Worm (Caenorhabditis elegans) whole organism, L4 larva: Measurements from ENCODE around the gene F46H5.3.

Experiments used
- D1046.2 ChIP-seq: fragments of 200-800 bp; sonication (Bioruptor generic); IDR thresholded peaks from 2 replicates; pipeline ENCODE4 v1.3.6; 2022; ENCODE audit warnings: missing genetic modification characterization, missing compliant biosample characterization
- F37D6.2 ChIP-seq: sonication (generic microtip); optimal IDR thresholded peaks from 2 replicates; lab custom pipeline; 2016; ENCODE audit warnings: mild to moderate bottlenecking, missing genetic modification characterization, missing compliant biosample characterization
- T20F7.1 ChIP-seq: fragments of 200-800 bp; sonication (Bioruptor generic); optimal IDR thresholded peaks from 2 replicates; lab custom pipeline; 2018; ENCODE audit warnings: mild to moderate bottlenecking, missing genetic modification characterization, missing compliant biosample characterization
- Y75B8A.6 ChIP-seq: fragments of 200-800 bp; sonication (Bioruptor generic); IDR thresholded peaks from 2 replicates; pipeline ENCODE4 v1.3.6; 2022; ENCODE audit warnings: missing genetic modification reagents, missing genetic modification characterization, missing compliant biosample characterization
- aha-1 ChIP-seq: fragments of 150-350 bp; peaks from one replicate; lab custom pipeline; 2014; ENCODE audit warnings: missing biosample characterization, missing genetic modification characterization
- ama-1 ChIP-seq: fragments of 150-350 bp; optimal IDR thresholded peaks from 2 replicates; lab custom pipeline; 2014; ENCODE audit warnings: inconsistent platforms, mixed read lengths
- ceh-20 ChIP-seq: fragments of 200-800 bp; sonication (Bioruptor generic); IDR thresholded peaks from 2 replicates; pipeline ENCODE4 v1.3.6; 2022; ENCODE audit warnings: missing genetic modification reagents, missing genetic modification characterization, missing compliant biosample characterization
- ceh-28 ChIP-seq: fragments of 150-350 bp; optimal IDR thresholded peaks from 2 replicates; lab custom pipeline; 2014; ENCODE audit warnings: missing biosample characterization, missing genetic modification reagents, missing genetic modification characterization
- ceh-32 ChIP-seq: sonication (generic microtip); optimal IDR thresholded peaks from 2 replicates; lab custom pipeline; 2016; ENCODE audit warnings: mild to moderate bottlenecking, missing genetic modification characterization, missing compliant biosample characterization; ENCODE audit not compliant: poor library complexity
- ceh-44 ChIP-seq: fragments of 200-800 bp; sonication (Bioruptor generic); IDR thresholded peaks from 2 replicates; pipeline ENCODE4 v1.3.6; 2022; ENCODE audit warnings: missing genetic modification reagents, missing genetic modification characterization, missing compliant biosample characterization
- daf-12 ChIP-seq: fragments of 150-350 bp; optimal IDR thresholded peaks from 2 replicates; lab custom pipeline; 2014; ENCODE audit warnings: missing biosample characterization, missing genetic modification reagents, missing genetic modification characterization
- daf-16 ChIP-seq, 3 experiments: sonication (generic microtip); optimal IDR thresholded peaks; 2 replicates each; lab custom pipeline; 2016 to 2017; ENCODE audit warnings: missing genetic modification characterization in 3 of 3, missing genetic modification reagents in 3 of 3, mild to moderate bottlenecking in 2 of 3, missing compliant biosample characterization in 2 of 3, missing biosample characterization in 1 of 3, moderate library complexity in 1 of 3
- dmd-6 ChIP-seq: fragments of 200-800 bp; sonication (Bioruptor generic); IDR thresholded peaks from 2 replicates; pipeline ENCODE4 v1.3.6; 2022; ENCODE audit warnings: missing genetic modification reagents, missing genetic modification characterization, missing compliant biosample characterization
- dmd-8 ChIP-seq: fragments of 200-800 bp; sonication (Bioruptor generic); IDR thresholded peaks from 2 replicates; pipeline ENCODE4 v1.3.6; 2022; ENCODE audit warnings: missing genetic modification characterization, missing compliant biosample characterization
- dmd-9 ChIP-seq: fragments of 200-800 bp; sonication (Bioruptor generic); IDR thresholded peaks from 2 replicates; pipeline ENCODE4 v1.3.6; 2022; ENCODE audit warnings: missing genetic modification reagents, missing genetic modification characterization, missing compliant biosample characterization
- dpl-1 ChIP-seq: fragments of 150-350 bp; optimal IDR thresholded peaks from 2 replicates; lab custom pipeline; 2014; ENCODE audit warnings: missing biosample characterization, missing genetic modification reagents, missing genetic modification characterization
- dve-1 ChIP-seq: sonication (generic microtip); optimal IDR thresholded peaks from 2 replicates; lab custom pipeline; 2017; ENCODE audit warnings: antibody characterized with exemption, mild to moderate bottlenecking, missing genetic modification characterization, missing compliant biosample characterization; ENCODE audit not compliant: insufficient read depth
- egl-43 ChIP-seq: fragments of 200-800 bp; sonication (Bioruptor generic); IDR thresholded peaks from 2 replicates; pipeline ENCODE4 v1.3.6; 2022; ENCODE audit warnings: missing genetic modification reagents, missing genetic modification characterization, missing compliant biosample characterization
- fkh-10 ChIP-seq: fragments of 150-350 bp; optimal IDR thresholded peaks from 2 replicates; lab custom pipeline; 2014; ENCODE audit warnings: missing biosample characterization, missing genetic modification reagents, missing genetic modification characterization
- hlh-11 ChIP-seq: fragments of 200-800 bp; sonication (Bioruptor generic); optimal IDR thresholded peaks from 2 replicates; lab custom pipeline; 2018; ENCODE audit warnings: mild to moderate bottlenecking, missing genetic modification characterization, missing compliant biosample characterization
- hlh-30 ChIP-seq: sonication (generic microtip); optimal IDR thresholded peaks from 2 replicates; lab custom pipeline; 2017; ENCODE audit warnings: antibody characterized with exemption, mild to moderate bottlenecking, missing genetic modification characterization, missing compliant biosample characterization; ENCODE audit not compliant: insufficient read depth
- lin-15B ChIP-seq: fragments of 150-350 bp; sonication (generic microtip); optimal IDR thresholded peaks from 3 replicates; lab custom pipeline; 2014; ENCODE audit warnings: missing biosample characterization, missing genetic modification characterization
- lin-29 ChIP-seq: fragments of 200-800 bp; sonication (Bioruptor generic); IDR thresholded peaks from 2 replicates; pipeline ENCODE4 v1.3.6; 2022; ENCODE audit warnings: missing genetic modification reagents, missing genetic modification characterization, missing compliant biosample characterization
- madf-9 ChIP-seq: fragments of 200-800 bp; sonication (Bioruptor generic); conservative IDR thresholded peaks from 2 replicates; pipeline ENCODE4 v1.3.6; 2022; ENCODE audit warnings: missing genetic modification reagents, missing genetic modification characterization, missing compliant biosample characterization
- mdl-1 ChIP-seq, 2 experiments: fragments of 150-350 bp in 1 of 2; sonication (generic microtip) in 1 of 2; optimal IDR thresholded peaks; 2 replicates each; lab custom pipeline; 2014 to 2017; ENCODE audit warnings: missing biosample characterization in 2 of 2, missing genetic modification characterization in 2 of 2
- mdt-29 ChIP-seq: fragments of 200-800 bp; sonication (Bioruptor generic); IDR thresholded peaks from 2 replicates; pipeline ENCODE4 v1.3.6; 2022; ENCODE audit warnings: missing genetic modification reagents, missing genetic modification characterization, missing compliant biosample characterization
- nhr-10 ChIP-seq: fragments of 150-350 bp; optimal IDR thresholded peaks from 2 replicates; lab custom pipeline; 2014; ENCODE audit warnings: missing biosample characterization, missing genetic modification characterization
- nhr-102 ChIP-seq: sonication (generic microtip); optimal IDR thresholded peaks from 2 replicates; lab custom pipeline; 2016; ENCODE audit warnings: mild to moderate bottlenecking, missing genetic modification characterization, moderate library complexity, missing compliant biosample characterization
- nhr-28 ChIP-seq: fragments of 150-350 bp; optimal IDR thresholded peaks from 2 replicates; lab custom pipeline; 2014; ENCODE audit warnings: missing biosample characterization, missing genetic modification characterization
- nhr-6 ChIP-seq: fragments of 150-350 bp; optimal IDR thresholded peaks from 2 replicates; lab custom pipeline; 2014; ENCODE audit warnings: missing biosample characterization, missing genetic modification characterization
- nhr-77 ChIP-seq: fragments of 150-350 bp; optimal IDR thresholded peaks from 2 replicates; lab custom pipeline; 2014; ENCODE audit warnings: missing biosample characterization, missing genetic modification characterization
- rbr-2 ChIP-seq: sonication (generic microtip); optimal IDR thresholded peaks from 2 replicates; lab custom pipeline; 2016; ENCODE audit warnings: missing genotype, missing genetic modification characterization, missing compliant biosample characterization
- sdz-12 ChIP-seq: fragments of 200-800 bp; sonication (Bioruptor generic); optimal IDR thresholded peaks from 2 replicates; lab custom pipeline; 2018; ENCODE audit warnings: mild to moderate bottlenecking, missing genetic modification characterization, missing compliant biosample characterization
- set-16 ChIP-seq: fragments of 200-800 bp; sonication (Bioruptor generic); IDR thresholded peaks from 2 replicates; pipeline ENCODE4 v1.3.6; 2022; ENCODE audit warnings: missing genetic modification reagents, missing genetic modification characterization, missing compliant biosample characterization
- unc-130 ChIP-seq: sonication (generic microtip); optimal IDR thresholded peaks from 2 replicates; lab custom pipeline; 2016; ENCODE audit warnings: missing genetic modification reagents, missing genetic modification characterization, missing compliant biosample characterization
- unc-39 ChIP-seq: sonication (generic microtip); optimal IDR thresholded peaks from 2 replicates; lab custom pipeline; 2017; ENCODE audit warnings: missing biosample characterization, missing genetic modification characterization
- vab-7 ChIP-seq: fragments of 200-800 bp; sonication (Bioruptor generic); IDR thresholded peaks from 2 replicates; pipeline ENCODE4 v1.3.6; 2022; ENCODE audit warnings: missing genetic modification reagents, missing genetic modification characterization, missing compliant biosample characterization
- zag-1 ChIP-seq: fragments of 150-350 bp; optimal IDR thresholded peaks from 2 replicates; lab custom pipeline; 2014; ENCODE audit warnings: missing biosample characterization, missing genetic modification characterization
- zfp-2 ChIP-seq: sonication (generic microtip); optimal IDR thresholded peaks from 2 replicates; lab custom pipeline; 2016; ENCODE audit warnings: mild to moderate bottlenecking, missing genetic modification characterization, missing compliant biosample characterization
- zip-11 ChIP-seq: fragments of 200-800 bp; sonication (Bioruptor generic); IDR thresholded peaks from 2 replicates; pipeline ENCODE4 v1.3.6; 2022; ENCODE audit warnings: missing genetic modification characterization, missing compliant biosample characterization
- ztf-7 ChIP-seq: fragments of 150-350 bp; optimal IDR thresholded peaks from 2 replicates; lab custom pipeline; 2014; ENCODE audit warnings: missing biosample characterization, missing genetic modification characterization

The F46H5.3 gene

ce11 chrX:7242878-7243277 lies 4.4 kb upstream of the F46H5.3 start, which contains the start of gene F46H5.7 (continued):
- no peak for TF ChIP-seq hlh-30 (tag; lab: Kevin White, UChicago)
- no peak for TF ChIP-seq rbr-2 (tag; lab: Kevin White, UChicago)
- TF ChIP-seq ceh-32 (tag; lab: Kevin White, UChicago) = no peak
- no peak for TF ChIP-seq mdl-1 (tag; optimal IDR thresholded peaks at IDR 0.05; lab: Kevin White, UChicago)
- no peak for TF ChIP-seq daf-12
- no peak for TF ChIP-seq dmd-9 (GFP tag; lab: Robert Waterston, UW)

ce11 chrX:7242119-7242518 lies 3.7 kb upstream of the F46H5.3 start:
- TF ChIP-seq dpl-1 (GFP tag; lab: Kevin White, UChicago) (no peak), vab-7 (no peak), unc-130 (GFP tag; lab: Kevin White, UChicago) (no peak), mdl-1 (tag; optimal IDR thresholded peaks at IDR 0.05; lab: Kevin White, UChicago) (peak in 1 of 2 experiments; percentile 0), ceh-44 (GFP tag; lab: Robert Waterston, UW) (no peak), hlh-30 (tag; lab: Kevin White, UChicago) (peak; percentile 29), ceh-20 (GFP tag; lab: Robert Waterston, UW) (no peak), madf-9 (GFP tag; lab: Robert Waterston, UW) (no peak), egl-43 (no peak), F37D6.2 (tag; lab: Kevin White, UChicago) (no peak), ama-1 (no peak), nhr-77 (tag; lab: Kevin White, UChicago) (no peak), nhr-102 (tag; lab: Kevin White, UChicago) (no peak), ztf-7 (tag; lab: Kevin White, UChicago) (no peak), hlh-11 (tag; lab: Kevin White, UChicago) (no peak), dmd-6 (GFP tag; lab: Robert Waterston, UW) (no peak), unc-39 (tag; lab: Kevin White, UChicago) (no peak), aha-1 (tag; lab: Kevin White, UChicago) (peak; percentile 71), D1046.2 (GFP tag; lab: Robert Waterston, UW) (no peak), dve-1 (tag; lab: Kevin White, UChicago) (peak; percentile 12), ceh-28 (no peak), lin-29 (GFP tag; lab: Robert Waterston, UW) (no peak), zip-11 (GFP tag; lab: Robert Waterston, UW) (no peak), fkh-10 (GFP tag; lab: Kevin White, UChicago) (no peak), lin-15B (tag; lab: Kevin White, UChicago) (no peak), zfp-2 (no peak), T20F7.1 (peak; percentile 12), zag-1 (tag; lab: Kevin White, UChicago) (no peak), nhr-6 (tag; lab: Kevin White, UChicago) (no peak), daf-16 (GFP tag; optimal IDR thresholded peaks at IDR 0.05; lab: Kevin White, UChicago) (no peak), daf-16 (tag; optimal IDR thresholded peaks at IDR 0.05; lab: Kevin White, UChicago) (peak; percentile 69), nhr-28 (tag; lab: Kevin White, UChicago) (peak; percentile 17), set-16 (no peak), daf-12 (no peak), Y75B8A.6 (GFP tag; lab: Robert Waterston, UW) (no peak), dmd-8 (GFP tag; lab: Robert Waterston, UW) (no peak), nhr-10 (no peak), mdt-29 (GFP tag; lab: Robert Waterston, UW) (no peak), sdz-12 (GFP tag; lab: Kevin White, UChicago) (no peak)
- TF ChIP-seq, all 104 proteins: peak for 7
